Worm (Caenorhabditis elegans) whole organism, mixed stage, embryonic: ENCODE results near the gene C08F1.11.

ENCODE experiments used
- M03D4.4 ChIP-seq: sonication (generic microtip); optimal IDR thresholded peaks from 2 replicates; lab custom pipeline; 2017; ENCODE audit warnings: mild to moderate bottlenecking, missing genetic modification characterization, missing compliant biosample characterization
- bed-3 ChIP-seq: fragments of 200-800 bp; sonication (Bioruptor generic); optimal IDR thresholded peaks from 3 replicates; lab custom pipeline; 2018; ENCODE audit warnings: mild to moderate bottlenecking, missing genetic modification characterization, moderate library complexity, missing compliant biosample characterization
- blmp-1 ChIP-seq: fragments of 150-350 bp; optimal IDR thresholded peaks from 2 replicates; lab custom pipeline; 2014; ENCODE audit warnings: missing biosample characterization, missing genetic modification characterization
- ceh-39 ChIP-seq: fragments of 150-350 bp; optimal IDR thresholded peaks from 2 replicates; lab custom pipeline; 2014; ENCODE audit warnings: missing biosample characterization, missing genetic modification characterization
- ceh-43 ChIP-seq: fragments of 200-800 bp; sonication (Bioruptor generic); optimal IDR thresholded peaks from 2 replicates; lab custom pipeline; 2018; ENCODE audit warnings: mild to moderate bottlenecking, missing genetic modification characterization, moderate library complexity, missing compliant biosample characterization
- ces-1 ChIP-seq: fragments of 150-350 bp; optimal IDR thresholded peaks from 2 replicates; lab custom pipeline; 2014; ENCODE audit warnings: missing biosample characterization, missing genetic modification reagents, missing genetic modification characterization
- cnd-1 ChIP-seq: fragments of 200-800 bp; sonication (Bioruptor generic); optimal IDR thresholded peaks from 2 replicates; lab custom pipeline; 2018; ENCODE audit warnings: mild to moderate bottlenecking, missing genetic modification characterization, missing compliant biosample characterization
- drap-1 ChIP-seq: fragments of 200-800 bp; sonication (Bioruptor generic); optimal IDR thresholded peaks from 3 replicates; lab custom pipeline; 2018; ENCODE audit warnings: mild to moderate bottlenecking, missing genetic modification characterization, missing compliant biosample characterization
- elt-1 ChIP-seq: sonication (generic microtip); optimal IDR thresholded peaks from 2 replicates; lab custom pipeline; 2017; ENCODE audit warnings: missing genetic modification characterization, mild to moderate bottlenecking, missing compliant biosample characterization, antibody characterized with exemption, moderate library complexity, borderline replicate concordance; ENCODE audit not compliant: insufficient read depth
- elt-3 ChIP-seq: fragments of 150-350 bp; optimal IDR thresholded peaks from 2 replicates; lab custom pipeline; 2014; ENCODE audit warnings: missing biosample characterization, missing genetic modification characterization
- flh-1 ChIP-seq: fragments of 200-800 bp; sonication (Bioruptor generic); optimal IDR thresholded peaks from 2 replicates; lab custom pipeline; 2018; ENCODE audit warnings: mild to moderate bottlenecking, missing genetic modification characterization, moderate library complexity, missing compliant biosample characterization
- ham-2 ChIP-seq: fragments of 200-800 bp; sonication (Bioruptor generic); optimal IDR thresholded peaks from 2 replicates; lab custom pipeline; 2018; ENCODE audit warnings: mild to moderate bottlenecking, missing genetic modification characterization, missing compliant biosample characterization
- lin-13 ChIP-seq: fragments of 150-350 bp; optimal IDR thresholded peaks from 2 replicates; lab custom pipeline; 2014; ENCODE audit warnings: missing biosample characterization, missing genetic modification characterization
- lin-32 ChIP-seq: fragments of 200-800 bp; sonication (Bioruptor generic); optimal IDR thresholded peaks from 2 replicates; lab custom pipeline; 2018; ENCODE audit warnings: mild to moderate bottlenecking, missing genetic modification characterization, missing compliant biosample characterization
- lsy-2 ChIP-seq: fragments of 150-350 bp; optimal IDR thresholded peaks from 2 replicates; lab custom pipeline; 2014; ENCODE audit warnings: missing biosample characterization, missing genetic modification characterization
- mab-5 ChIP-seq: fragments of 150-350 bp; optimal IDR thresholded peaks from 2 replicates; lab custom pipeline; 2014; ENCODE audit warnings: missing biosample characterization, missing genetic modification characterization
- mep-1 ChIP-seq: fragments of 150-350 bp; optimal IDR thresholded peaks from 2 replicates; lab custom pipeline; 2017; ENCODE audit warnings: missing biosample characterization, missing genetic modification reagents, missing genetic modification characterization, inconsistent platforms
- nhr-12 ChIP-seq: fragments of 150-350 bp; optimal IDR thresholded peaks from 2 replicates; lab custom pipeline; 2014; ENCODE audit warnings: missing biosample characterization, missing genetic modification characterization
- nhr-237 ChIP-seq: fragments of 150-350 bp; optimal IDR thresholded peaks from 2 replicates; lab custom pipeline; 2014; ENCODE audit warnings: missing biosample characterization, missing genetic modification characterization
- nhr-28 ChIP-seq: fragments of 150-350 bp; optimal IDR thresholded peaks from 2 replicates; lab custom pipeline; 2014; ENCODE audit warnings: missing biosample characterization, missing genetic modification characterization
- pha-4 ChIP-seq: fragments of 150-350 bp; optimal IDR thresholded peaks from 2 replicates; lab custom pipeline; 2018; ENCODE audit warnings: missing biosample characterization, missing genetic modification reagents, missing genetic modification characterization
- sem-2 ChIP-seq: fragments of 200-800 bp; sonication (Bioruptor generic); optimal IDR thresholded peaks from 2 replicates; lab custom pipeline; 2018; ENCODE audit warnings: mild to moderate bottlenecking, missing genetic modification characterization, missing compliant biosample characterization
- snpc-4 ChIP-seq: fragments of 150-350 bp; optimal IDR thresholded peaks from 2 replicates; lab custom pipeline; 2014; ENCODE audit warnings: missing biosample characterization, missing genetic modification characterization
- sptf-1 ChIP-seq: sonication (generic microtip); optimal IDR thresholded peaks from 2 replicates; lab custom pipeline; 2017; ENCODE audit warnings: mild to moderate bottlenecking, missing genetic modification characterization, moderate library complexity, missing compliant biosample characterization
- tbx-8 ChIP-seq: fragments of 200-800 bp; sonication (Bioruptor generic); optimal IDR thresholded peaks from 2 replicates; lab custom pipeline; 2018; ENCODE audit warnings: mild to moderate bottlenecking, missing genetic modification characterization, moderate library complexity, missing compliant biosample characterization
- unc-120 ChIP-seq: sonication (generic microtip); optimal IDR thresholded peaks from 2 replicates; lab custom pipeline; 2017; ENCODE audit warnings: missing genetic modification characterization, missing compliant biosample characterization; ENCODE audit not compliant: poor library complexity, severe bottlenecking
- zip-8 ChIP-seq: fragments of 150-350 bp; optimal IDR thresholded peaks from 2 replicates; lab custom pipeline; 2014; ENCODE audit warnings: missing biosample characterization, missing genetic modification characterization

C08F1.11 gene

ce11 chrII:1738844-1739243, 45.9 kb downstream of the C08F1.11 start, which contains the start of the genes irld-9 and irld-33:
Gene irld-9, minus strand, starts transcription at chrII:1738944.
Gene irld-33, plus strand, starts transcription at chrII:1739052.
- no peak for TF ChIP-seq sptf-1 (tag; lab: Kevin White, UChicago)
- TF ChIP-seq mab-5 (tag; lab: Kevin White, UChicago), result no peak
- TF ChIP-seq sem-2, result no peak
- TF ChIP-seq elt-3 (tag; lab: Kevin White, UChicago), result no peak
- TF ChIP-seq snpc-4 (tag; lab: Kevin White, UChicago), result no peak
- no peak for TF ChIP-seq lsy-2
- TF ChIP-seq ces-1, result no peak
- no peak for TF ChIP-seq M03D4.4 (tag; lab: Kevin White, UChicago)
- no peak for TF ChIP-seq ceh-39
- no peak for TF ChIP-seq mep-1 (tag; lab: Kevin White, UChicago)

- TF ChIP-seq ceh-43 (GFP tag; lab: Kevin White, UChicago) (no peak), ham-2 (GFP tag; lab: Kevin White, UChicago) (no peak), elt-3 (tag; lab: Kevin White, UChicago) (no peak), unc-120 (tag; lab: Kevin White, UChicago) (no peak), ces-1 (no peak), tbx-8 (GFP tag; lab: Kevin White, UChicago) (no peak), lin-13 (tag; lab: Kevin White, UChicago) (no peak), zip-8 (tag; lab: Kevin White, UChicago) (no peak), mep-1 (tag; lab: Kevin White, UChicago) (no peak), flh-1 (GFP tag; lab: Kevin White, UChicago) (no peak), drap-1 (GFP tag; lab: Kevin White, UChicago) (no peak), blmp-1 (tag; lab: Kevin White, UChicago) (no peak), lin-32 (GFP tag; lab: Kevin White, UChicago) (no peak), nhr-28 (tag; lab: Kevin White, UChicago) (no peak), pha-4 (no peak), cnd-1 (no peak), elt-1 (no peak), sptf-1 (tag; lab: Kevin White, UChicago) (no peak), nhr-237 (tag; lab: Kevin White, UChicago) (no peak), bed-3 (no peak)
Observed at ce11 chrII:1736353-1736752, 48.3 kb downstream of the C08F1.11 start, which contains the start of gene ceh-83. Gene ceh-83, minus strand, starts transcription at chrII:1736533.

ce11 chrII:1735145-1735544, 49.6 kb downstream of the C08F1.11 start:
- TF ChIP-seq nhr-237 (tag; lab: Kevin White, UChicago) (no peak), sem-2 (no peak), flh-1 (GFP tag; lab: Kevin White, UChicago) (no peak), ham-2 (GFP tag; lab: Kevin White, UChicago) (no peak), tbx-8 (GFP tag; lab: Kevin White, UChicago) (no peak), drap-1 (GFP tag; lab: Kevin White, UChicago) (no peak), lin-13 (tag; lab: Kevin White, UChicago) (no peak), lin-32 (GFP tag; lab: Kevin White, UChicago) (no peak), nhr-12 (tag; lab: Kevin White, UChicago) (no peak)
